Worm (Caenorhabditis elegans): ENCODE data around the gene cdgs-1.

ce11 chrIV:7851291-7851690 is 35.8 kb upstream of the cdgs-1 start:
- TF ChIP-seq unc-55 (GFP tag; optimal IDR thresholded peaks at IDR 0.05) (no peak), syd-9 (tag; optimal IDR thresholded peaks at IDR 0.05) (no peak), pax-1 (tag; optimal IDR thresholded peaks at IDR 0.05) (no peak), dve-1 (tag; optimal IDR thresholded peaks at IDR 0.05) (no peak), hlh-30 (tag; optimal IDR thresholded peaks at IDR 0.05; ENCODE audit: insufficient read depth) (no peak), ceh-34 (tag; optimal IDR thresholded peaks at IDR 0.05) (no peak), unc-42 (tag; optimal IDR thresholded peaks at IDR 0.05) (no peak), hlh-15 (tag; optimal IDR thresholded peaks at IDR 0.05) (no peak)

Data from whole organism, late embryonic.